Worm (Caenorhabditis elegans) whole organism, early embryonic: ENCODE data around the gene C37H5.13.

Experiments
- B0310.2 ChIP-seq: sonication (generic microtip); optimal IDR thresholded peaks from 2 replicates; lab custom pipeline; 2016; ENCODE audit warnings: mild to moderate bottlenecking, missing genetic modification characterization, missing compliant biosample characterization
- aly-1 ChIP-seq: sonication (generic microtip); optimal IDR thresholded peaks from 2 replicates; lab custom pipeline; 2016; ENCODE audit warnings: missing genetic modification characterization, missing compliant biosample characterization
- ama-1 ChIP-seq: fragments of 150-350 bp; optimal IDR thresholded peaks from 2 replicates; lab custom pipeline; 2014
- ceh-36 ChIP-seq: sonication (generic microtip); optimal IDR thresholded peaks from 2 replicates; lab custom pipeline; 2016; ENCODE audit warnings: missing genetic modification characterization, inconsistent platforms, missing compliant biosample characterization
- ets-7 ChIP-seq: sonication (generic microtip); optimal IDR thresholded peaks from 2 replicates; lab custom pipeline; 2016; ENCODE audit warnings: missing genotype, missing genetic modification characterization, missing compliant biosample characterization
- flt-1 ChIP-seq: fragments of 200-800 bp; sonication (Bioruptor generic); IDR thresholded peaks from 2 replicates; pipeline ENCODE4 v1.3.6; 2022; ENCODE audit warnings: missing genetic modification characterization, missing compliant biosample characterization
- hmbx-1 ChIP-seq: sonication (generic microtip); optimal IDR thresholded peaks from 2 replicates; lab custom pipeline; 2016; ENCODE audit warnings: mild to moderate bottlenecking, missing genetic modification characterization, missing compliant biosample characterization
- pes-1 ChIP-seq: fragments of 200-800 bp; sonication (Bioruptor generic); IDR thresholded peaks from 2 replicates; pipeline ENCODE4 v1.3.6; 2022; ENCODE audit warnings: missing genetic modification reagents, missing genetic modification characterization, missing compliant biosample characterization
- scrt-1 ChIP-seq: fragments of 200-800 bp; sonication (Bioruptor generic); IDR thresholded peaks from 2 replicates; pipeline ENCODE4 v1.3.6; 2022; ENCODE audit warnings: missing genetic modification characterization, missing compliant biosample characterization
- tbx-11 ChIP-seq: fragments of 200-800 bp; sonication (Bioruptor generic); IDR thresholded peaks from 2 replicates; pipeline ENCODE4 v1.3.6; 2022; ENCODE audit warnings: missing genetic modification characterization, missing compliant biosample characterization
- tra-4 ChIP-seq: sonication (generic microtip); optimal IDR thresholded peaks from 2 replicates; lab custom pipeline; 2017; ENCODE audit warnings: missing genetic modification characterization, missing compliant biosample characterization

DNA sequence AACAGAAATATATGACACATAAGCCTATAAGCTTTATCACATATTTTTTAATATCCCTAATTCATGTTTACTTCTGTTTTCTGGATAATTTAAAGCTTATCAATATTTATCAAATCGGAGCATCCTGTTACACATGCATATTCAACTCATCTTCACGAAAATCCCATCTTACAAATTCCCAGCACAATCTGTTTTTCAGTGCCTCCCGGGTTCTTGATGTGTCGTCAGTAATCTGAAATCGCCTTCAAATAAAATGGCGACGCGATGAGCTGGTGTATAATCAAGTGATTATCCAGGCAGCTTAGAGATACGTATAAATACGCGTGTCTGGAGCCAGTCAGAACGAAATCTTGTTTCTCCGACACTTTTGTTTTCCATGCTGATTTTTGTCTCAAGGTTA lies 12.3 kb downstream of the C37H5.13 start:
- TF ChIP-seq pes-1 (no peak), flt-1 (GFP tag; lab: Robert Waterston, UW) (no peak), ets-7 (tag; lab: Kevin White, UChicago) (no peak), ama-1 (lab: Kevin White, UChicago) (no peak), scrt-1 (GFP tag; lab: Robert Waterston, UW) (no peak), B0310.2 (no peak), tra-4 (tag; lab: Kevin White, UChicago) (no peak), aly-1 (no peak), tbx-11 (GFP tag; lab: Robert Waterston, UW) (no peak), hmbx-1 (tag; lab: Kevin White, UChicago) (no peak), ceh-36 (no peak)
